Worm (Caenorhabditis elegans) whole organism, midembryonic: ENCODE data around the gene rabr-3.

Experiments used
- med-1 ChIP-seq: sonication (generic microtip); optimal IDR thresholded peaks from 2 replicates; lab custom pipeline; 2017; ENCODE audit warnings: missing genetic modification characterization, mild to moderate bottlenecking, missing compliant biosample characterization, antibody characterized with exemption, missing genetic modification reagents; ENCODE audit not compliant: insufficient read depth
- ztf-23 ChIP-seq: fragments of 200-800 bp; sonication (Bioruptor generic); IDR thresholded peaks from 2 replicates; pipeline ENCODE4 v1.3.6; 2022; ENCODE audit warnings: missing genetic modification reagents, missing genetic modification characterization, missing compliant biosample characterization

DNA sequence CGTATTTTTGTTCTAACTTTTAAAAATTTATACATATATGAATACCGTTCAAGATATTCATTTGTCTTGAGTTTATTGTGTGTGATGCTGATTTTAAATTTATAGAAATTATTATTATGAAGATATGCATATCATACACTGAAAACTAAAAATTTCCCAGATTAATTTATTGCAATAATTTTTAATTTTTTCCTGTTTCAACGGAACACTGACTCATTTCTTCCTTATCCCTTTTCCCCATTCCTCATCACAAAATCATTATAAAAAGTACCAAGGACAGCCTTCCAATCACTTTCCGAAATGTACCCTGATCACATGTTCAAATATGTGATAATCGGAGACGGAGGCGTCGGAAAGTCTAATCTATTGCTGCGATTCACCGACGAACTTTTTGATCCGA lies 840 bp upstream of the rabr-3 start, which contains the start of gene rabr-4:
- TF ChIP-seq ztf-23 (GFP tag; lab: Robert Waterston, UW) (no peak), med-1 (GFP tag; lab: Kevin White, UChicago) (no peak)
